Fruit fly (Drosophila melanogaster) Kc167 (cell line): Measurements from ENCODE around the gene sals.

Experiments
- Sin3A ChIP-seq: fragments of >200 bp; optimal IDR thresholded peaks from 2 replicates; lab custom pipeline; 2018; ENCODE audit warnings: missing external identifiers
- h ChIP-seq: fragments of >200 bp; optimal IDR thresholded peaks from 3 replicates; lab custom pipeline; 2018; ENCODE audit warnings: missing external identifiers
- insv ChIP-seq: fragments of >200 bp; optimal IDR thresholded peaks from 3 replicates; lab custom pipeline; 2018; ENCODE audit warnings: missing external identifiers
- psq ChIP-seq: fragments of >200 bp; optimal IDR thresholded peaks from 2 replicates; lab custom pipeline; 2017; ENCODE audit warnings: missing external identifiers
- ttk ChIP-seq: sonication (Bioruptor generic); optimal IDR thresholded peaks from 2 replicates; lab custom pipeline; 2017; ENCODE audit warnings: missing external identifiers

- no peak for TF ChIP-seq insv (lab: Kevin White, UChicago)
- no peak for TF ChIP-seq psq (lab: Kevin White, UChicago)
- TF ChIP-seq ttk (lab: Kevin White, UChicago), result no peak
- TF ChIP-seq h, result no peak
- TF ChIP-seq Sin3A (lab: Kevin White, UChicago), result no peak
Observed at dm6 chr3R:11407733-11408134, 43.9 kb downstream of the sals start, which contains the start of gene mRpL40.
